Worm (Caenorhabditis elegans): Measurements from ENCODE around the gene tebp-1.
"Not testable (repeated sequence)": the region's sequence is repeated elsewhere in the genome, so short reads cannot be mapped to it uniquely, and the experiment has no call there.

Gene tebp-1

DNA sequence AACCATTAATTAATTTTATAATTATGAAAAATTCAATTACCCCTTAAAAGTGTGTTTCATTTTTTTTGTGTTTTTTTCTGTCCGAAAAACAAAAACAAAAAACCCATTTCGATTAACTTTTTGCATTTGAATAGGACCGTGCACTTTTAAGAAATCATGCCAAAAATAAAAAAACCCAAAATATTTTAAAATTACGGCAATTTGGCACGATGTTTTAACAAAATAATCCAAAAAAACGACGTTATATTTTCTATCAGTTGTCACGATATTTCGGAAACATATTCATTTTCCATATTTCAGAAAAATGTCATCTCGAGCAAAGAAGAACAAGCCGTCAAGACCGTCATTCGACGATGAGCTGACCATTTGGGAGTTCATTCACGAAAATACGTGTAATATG, at the start of gene tebp-1:
Gene tebp-1, plus strand, starts transcription at position 301 of the 400 bp plus-strand sequence.
- TF ChIP-seq ceh-48 (tag; optimal IDR thresholded peaks at IDR 0.05) = no peak
- TF ChIP-seq gmeb-2 (tag; optimal IDR thresholded peaks at IDR 0.05) = no peak
- TF ChIP-seq ceh-30 (tag; optimal IDR thresholded peaks at IDR 0.05) = no peak
- no peak for TF ChIP-seq T23F11.4 (GFP tag; optimal IDR thresholded peaks at IDR 0.05)
- TF ChIP-seq odd-2 (tag; optimal IDR thresholded peaks at IDR 0.05) = no peak
- TF ChIP-seq hlh-30 (tag; optimal IDR thresholded peaks at IDR 0.05; ENCODE audit: insufficient read depth) = no peak

DNA sequence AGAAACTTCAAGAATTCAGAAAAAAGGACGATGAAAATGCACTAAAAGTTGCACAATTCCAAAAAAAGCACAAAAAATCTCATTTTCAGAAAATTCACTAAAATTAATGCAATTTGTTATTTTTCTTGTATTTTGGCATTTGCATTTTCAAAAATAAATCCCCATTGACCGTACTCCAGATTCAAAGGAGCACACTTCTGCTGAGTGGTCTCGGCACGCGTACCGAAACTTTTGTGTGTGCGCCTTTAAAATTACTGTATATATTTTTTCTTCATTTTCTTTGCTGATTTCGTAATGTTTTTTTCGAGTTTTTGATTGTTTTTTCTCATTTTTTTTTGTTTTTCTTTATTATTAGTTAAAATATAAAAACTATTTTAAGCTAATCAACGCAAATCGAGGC, 49.6 kb upstream of the tebp-1 start:
- TF ChIP-seq rnt-1 (tag; optimal IDR thresholded peaks at IDR 0.05) (no peak), ceh-34 (tag; optimal IDR thresholded peaks at IDR 0.05) (no peak), hlh-6 (tag; optimal IDR thresholded peaks at IDR 0.05) (no peak), Y22D7AL.16 (tag; optimal IDR thresholded peaks at IDR 0.05) (no peak), fkh-6 (tag; optimal IDR thresholded peaks at IDR 0.05) (no peak), mec-3 (tag; optimal IDR thresholded peaks at IDR 0.05; ENCODE audit: borderline replicate concordance) (no peak), zip-5 (tag; optimal IDR thresholded peaks at IDR 0.05) (no peak), T23F11.4 (GFP tag; optimal IDR thresholded peaks at IDR 0.05) (no peak), K09A11.1 (tag; optimal IDR thresholded peaks at IDR 0.05; ENCODE audit: insufficient read depth) (no peak)

DNA sequence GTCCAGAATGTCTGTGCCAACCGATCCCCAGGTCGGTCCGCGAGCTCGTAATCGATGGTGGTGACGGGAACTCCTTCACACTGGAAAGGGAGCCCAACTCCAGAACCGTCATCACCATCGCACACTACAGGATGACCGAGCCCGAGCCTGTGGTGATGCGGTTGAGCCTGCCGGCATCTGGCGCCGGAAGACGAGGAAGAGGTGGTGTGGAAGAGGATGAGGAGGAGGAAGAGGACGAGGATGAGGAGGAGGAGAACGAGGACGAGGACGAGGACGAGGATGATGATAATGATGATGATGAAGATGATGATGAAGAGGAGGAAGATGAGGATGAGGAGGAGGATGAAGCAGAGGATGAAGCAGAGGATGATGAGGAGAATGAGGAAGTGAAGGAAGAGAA, 43.8 kb upstream of the tebp-1 start, which contains the start of gene Y54G11A.14:
Gene Y54G11A.14, plus strand, starts transcription at position 132 of the 400 bp plus-strand sequence.
- TF ChIP-seq hlh-30 (tag; optimal IDR thresholded peaks at IDR 0.05; ENCODE audit: insufficient read depth) (no peak), madf-2 (tag; optimal IDR thresholded peaks at IDR 0.05) (no peak), ceh-18 (tag; optimal IDR thresholded peaks at IDR 0.05) (no peak), sox-4 (tag; optimal IDR thresholded peaks at IDR 0.05) (no peak), ceh-9 (tag; optimal IDR thresholded peaks at IDR 0.05) (no peak), ama-1 (optimal IDR thresholded peaks at IDR 0.05) (no peak), tbx-7 (tag; optimal IDR thresholded peaks at IDR 0.05) (no peak), tbx-2 (tag; optimal IDR thresholded peaks at IDR 0.05) (no peak), sox-2 (GFP tag; IDR thresholded peaks at IDR 0.05) (no peak), K09A11.1 (tag; optimal IDR thresholded peaks at IDR 0.05; ENCODE audit: insufficient read depth) (no peak), ztf-16 (tag; optimal IDR thresholded peaks at IDR 0.05) (no peak), pax-1 (tag; optimal IDR thresholded peaks at IDR 0.05) (no peak), ceh-6 (GFP tag; optimal IDR thresholded peaks at IDR 0.05) (no peak), unc-86 (tag; optimal IDR thresholded peaks at IDR 0.05) (no peak), odd-2 (tag; optimal IDR thresholded peaks at IDR 0.05) (no peak), pat-9 (tag; optimal IDR thresholded peaks at IDR 0.05) (no peak), ceh-34 (tag; optimal IDR thresholded peaks at IDR 0.05) (no peak), C08G9.2 (tag; optimal IDR thresholded peaks at IDR 0.05) (no peak), ceh-24 (tag; optimal IDR thresholded peaks at IDR 0.05) (no peak)

DNA sequence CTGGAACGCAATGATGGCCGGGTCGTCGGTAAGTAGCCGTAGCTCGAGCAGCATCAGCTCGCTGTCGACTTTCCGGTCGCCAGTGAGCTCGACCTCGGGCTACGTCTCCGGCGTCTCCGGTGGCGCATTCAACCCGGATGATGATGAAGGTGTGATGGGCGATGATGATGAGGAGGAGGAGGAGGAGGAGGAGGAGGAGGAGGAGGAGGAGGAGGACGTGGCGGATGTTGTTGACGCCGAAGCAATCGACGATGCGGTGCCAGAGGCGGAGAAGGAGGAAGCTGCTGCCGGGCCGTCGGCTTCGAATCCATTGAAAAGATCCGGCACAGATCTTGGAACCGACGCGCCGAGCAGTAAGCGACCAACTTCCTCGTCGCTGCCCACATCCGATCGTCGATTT, 42.6 kb upstream of the tebp-1 start:
- no peak for TF ChIP-seq ahr-1 (tag; optimal IDR thresholded peaks at IDR 0.05)

DNA sequence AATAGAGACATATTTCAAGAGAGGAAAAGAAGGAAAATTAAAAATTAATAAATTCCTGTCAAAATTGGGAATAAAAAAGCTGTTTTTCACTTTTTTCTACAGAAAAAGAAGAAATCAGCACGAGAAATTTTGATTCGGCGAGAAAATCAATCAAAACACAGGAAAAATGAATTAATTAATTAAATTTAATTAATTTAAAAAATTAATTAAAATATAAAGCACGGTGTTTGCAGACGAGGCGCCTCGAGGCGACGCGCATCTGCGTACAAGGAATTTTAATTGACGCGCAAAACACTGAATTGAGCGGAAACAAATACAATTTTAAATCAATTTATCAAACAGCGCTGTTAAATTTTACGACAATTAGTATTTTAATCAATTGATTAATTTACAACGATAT, 40.6 kb upstream of the tebp-1 start:
- TF ChIP-seq ceh-14 (tag; optimal IDR thresholded peaks at IDR 0.05) (peak; percentile 83), sox-2 (GFP tag; IDR thresholded peaks at IDR 0.05) (no peak), lim-6 (tag; optimal IDR thresholded peaks at IDR 0.05) (no peak), ceh-19 (GFP tag; optimal IDR thresholded peaks at IDR 0.05) (no peak), Y22D7AL.16 (tag; optimal IDR thresholded peaks at IDR 0.05) (no peak), unc-42 (tag; optimal IDR thresholded peaks at IDR 0.05) (peak; percentile 10)

DNA sequence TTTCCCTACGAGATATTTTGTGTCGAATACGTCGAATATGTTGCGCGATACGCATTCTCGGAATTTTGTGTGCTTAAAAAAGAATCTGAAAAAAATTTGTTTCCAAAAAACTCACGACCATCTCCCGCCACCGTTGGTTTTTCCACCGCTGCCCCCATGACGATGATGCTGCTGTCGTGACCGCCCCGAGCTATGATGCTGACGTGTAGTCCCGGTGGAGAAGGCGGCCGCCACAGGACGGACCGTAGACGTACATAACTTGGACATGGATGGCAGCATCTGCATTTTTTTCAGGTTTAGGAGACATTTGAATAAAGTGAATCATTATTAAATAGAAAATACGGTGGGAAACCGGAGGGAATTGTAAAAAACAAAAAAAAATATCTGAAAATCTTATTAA, 17.7 kb upstream of the tebp-1 start, which contains the start of gene ddl-3:
Gene ddl-3, minus strand, starts transcription at position 289 of the 400 bp plus-strand sequence.
- not testable (repeated sequence) for TF ChIP-seq ceh-19 (GFP tag; optimal IDR thresholded peaks at IDR 0.05); pat-9 (tag; optimal IDR thresholded peaks at IDR 0.05); ama-1 (optimal IDR thresholded peaks at IDR 0.05)

All from whole organism, late embryonic.